Worm (Caenorhabditis elegans): Measurements from ENCODE around the gene srw-122.

ce11 chrV:2912901-2913300 lies 39.1 kb downstream of the srw-122 start, which contains the start of gene C31B8.9:
- TF ChIP-seq nhr-11 (tag; optimal IDR thresholded peaks at IDR 0.05) = no peak
- TF ChIP-seq C08G9.2 (tag; optimal IDR thresholded peaks at IDR 0.05) = no peak
- TF ChIP-seq pha-4 (tag; optimal IDR thresholded peaks at IDR 0.05) = no peak
- TF ChIP-seq elt-2 (tag; optimal IDR thresholded peaks at IDR 0.05) = no peak
- no peak for TF ChIP-seq F13H6.1 (tag; optimal IDR thresholded peaks at IDR 0.05)
- no peak for TF ChIP-seq fkh-10 (GFP tag; optimal IDR thresholded peaks at IDR 0.05)
- TF ChIP-seq ztf-16 (tag; optimal IDR thresholded peaks at IDR 0.05) = no peak
- TF ChIP-seq madf-2 (tag; optimal IDR thresholded peaks at IDR 0.05) = no peak
- no peak for TF ChIP-seq ets-4 (tag; optimal IDR thresholded peaks at IDR 0.05)
- TF ChIP-seq unc-3 (GFP tag; conservative IDR thresholded peaks at IDR 0.05) = no peak
- no peak for TF ChIP-seq unc-3 (tag; optimal IDR thresholded peaks at IDR 0.05)
- no peak for TF ChIP-seq ref-2 (tag; optimal IDR thresholded peaks at IDR 0.05)

All from whole organism, late embryonic.